Worm (Caenorhabditis elegans): ENCODE measurements around the gene cyc-2.1.
A peak's percentile ranks its signal among the peaks of the same experiment; 100 is the strongest.

The cyc-2.1 gene

ce11 chrIV:4748408-4749105 is at the start of gene cyc-2.1:
cyc-2.1 (minus strand) TSS chrIV:4749012.
- TF ChIP-seq drap-1 (GFP tag; optimal IDR thresholded peaks at IDR 0.05) (peak; percentile 33), unc-39 (tag; optimal IDR thresholded peaks at IDR 0.05) (no peak), flh-1 (GFP tag; optimal IDR thresholded peaks at IDR 0.05) (peak; percentile 4), mep-1 (tag; optimal IDR thresholded peaks at IDR 0.05) (peak; percentile 55), tbx-8 (GFP tag; optimal IDR thresholded peaks at IDR 0.05) (no peak), M03D4.4 (tag; optimal IDR thresholded peaks at IDR 0.05) (peak; percentile 31), nhr-237 (tag; optimal IDR thresholded peaks at IDR 0.05) (peak; percentile 6), mls-2 (tag; optimal IDR thresholded peaks at IDR 0.05) (no peak), lsy-2 (tag; optimal IDR thresholded peaks at IDR 0.05) (peak; percentile 76), ham-2 (GFP tag; optimal IDR thresholded peaks at IDR 0.05) (no peak), pha-4 (tag; optimal IDR thresholded peaks at IDR 0.05) (peak; percentile 22), ceh-43 (GFP tag; optimal IDR thresholded peaks at IDR 0.05) (no peak), sptf-1 (tag; optimal IDR thresholded peaks at IDR 0.05) (peak; percentile 58), bed-3 (GFP tag; optimal IDR thresholded peaks at IDR 0.05) (no peak), ces-1 (GFP tag; optimal IDR thresholded peaks at IDR 0.05) (peak; percentile 22), elt-1 (tag; optimal IDR thresholded peaks at IDR 0.05; ENCODE audit: borderline replicate concordance, insufficient read depth) (no peak), zip-8 (tag; optimal IDR thresholded peaks at IDR 0.05) (peak; percentile 30)

ce11 chrIV:4795111-4795510 is 46.3 kb upstream of the cyc-2.1 start:
- no peak for TF ChIP-seq nhr-76 (tag; optimal IDR thresholded peaks at IDR 0.05)
- TF ChIP-seq mls-2 (tag; optimal IDR thresholded peaks at IDR 0.05) = no peak
- TF ChIP-seq flh-1 (GFP tag; optimal IDR thresholded peaks at IDR 0.05) = no peak
- no peak for TF ChIP-seq zip-8 (tag; optimal IDR thresholded peaks at IDR 0.05)
- no peak for TF ChIP-seq elt-3 (tag; optimal IDR thresholded peaks at IDR 0.05)
- no peak for TF ChIP-seq ces-1 (GFP tag; optimal IDR thresholded peaks at IDR 0.05)
- no peak for TF ChIP-seq lsy-2 (tag; optimal IDR thresholded peaks at IDR 0.05)
- TF ChIP-seq sptf-1 (tag; optimal IDR thresholded peaks at IDR 0.05) = no peak
- TF ChIP-seq nhr-28 (tag; optimal IDR thresholded peaks at IDR 0.05) = no peak
- TF ChIP-seq ceh-83 (GFP tag; optimal IDR thresholded peaks at IDR 0.05) = no peak
- no peak for TF ChIP-seq ceh-39 (tag; optimal IDR thresholded peaks at IDR 0.05)
- TF ChIP-seq nhr-2 (tag; optimal IDR thresholded peaks at IDR 0.05) = no peak
- TF ChIP-seq cnd-1 (tag; optimal IDR thresholded peaks at IDR 0.05) = no peak
- no peak for TF ChIP-seq mab-5 (tag; optimal IDR thresholded peaks at IDR 0.05)
- TF ChIP-seq nhr-12 (tag; optimal IDR thresholded peaks at IDR 0.05) = no peak
- no peak for TF ChIP-seq hlh-1 (tag; optimal IDR thresholded peaks at IDR 0.05)
- TF ChIP-seq snpc-4 (tag; optimal IDR thresholded peaks at IDR 0.05) = no peak

ce11 chrIV:4789445-4789844 is 40.6 kb upstream of the cyc-2.1 start, which contains the start of gene R11E3.1:
R11E3.1 (plus strand) TSS chrIV:4789745.
- TF ChIP-seq hlh-1 (tag; optimal IDR thresholded peaks at IDR 0.05) = no peak
- TF ChIP-seq mep-1 (tag; optimal IDR thresholded peaks at IDR 0.05) = no peak
- TF ChIP-seq nhr-76 (tag; optimal IDR thresholded peaks at IDR 0.05) = no peak
- no peak for TF ChIP-seq nhr-237 (tag; optimal IDR thresholded peaks at IDR 0.05)
- TF ChIP-seq nhr-2 (tag; optimal IDR thresholded peaks at IDR 0.05) = no peak

ce11 chrIV:4788332-4788731 is 39.5 kb upstream of the cyc-2.1 start, which contains the start of gene nhr-104:
nhr-104 (minus strand) TSS chrIV:4788692.
- TF ChIP-seq unc-39 (tag; optimal IDR thresholded peaks at IDR 0.05) = no peak
- peak; percentile 22 for TF ChIP-seq nhr-237 (tag; optimal IDR thresholded peaks at IDR 0.05)

ce11 chrIV:4784687-4785086 is 35.9 kb upstream of the cyc-2.1 start:
- peak; percentile 60 for TF ChIP-seq cnd-1 (tag; optimal IDR thresholded peaks at IDR 0.05)
- TF ChIP-seq sptf-1 (tag; optimal IDR thresholded peaks at IDR 0.05) = peak; percentile 35
- peak; percentile 22 for TF ChIP-seq M03D4.4 (tag; optimal IDR thresholded peaks at IDR 0.05)

- no peak for TF ChIP-seq ceh-83 (GFP tag; optimal IDR thresholded peaks at IDR 0.05)
- no peak for TF ChIP-seq nhr-28 (tag; optimal IDR thresholded peaks at IDR 0.05)
- TF ChIP-seq unc-120 (tag; optimal IDR thresholded peaks at IDR 0.05; ENCODE audit: poor library complexity, severe bottlenecking) = peak; percentile 57
- TF ChIP-seq zip-8 (tag; optimal IDR thresholded peaks at IDR 0.05) = no peak
- TF ChIP-seq lin-32 (GFP tag; optimal IDR thresholded peaks at IDR 0.05) = no peak
- TF ChIP-seq cnd-1 (tag; optimal IDR thresholded peaks at IDR 0.05) = peak; percentile 42
- no peak for TF ChIP-seq elt-3 (tag; optimal IDR thresholded peaks at IDR 0.05)
- no peak for TF ChIP-seq mab-5 (tag; optimal IDR thresholded peaks at IDR 0.05)
- no peak for TF ChIP-seq ces-1 (GFP tag; optimal IDR thresholded peaks at IDR 0.05)
- TF ChIP-seq lin-13 (tag; optimal IDR thresholded peaks at IDR 0.05) = no peak
- no peak for TF ChIP-seq ceh-43 (GFP tag; optimal IDR thresholded peaks at IDR 0.05)
- no peak for TF ChIP-seq blmp-1 (tag; optimal IDR thresholded peaks at IDR 0.05)
- peak; percentile 36 for TF ChIP-seq mls-2 (tag; optimal IDR thresholded peaks at IDR 0.05)
- TF ChIP-seq mep-1 (tag; optimal IDR thresholded peaks at IDR 0.05) = no peak
- TF ChIP-seq ztf-11 (tag; optimal IDR thresholded peaks at IDR 0.05) = peak; percentile 19
- TF ChIP-seq unc-39 (tag; optimal IDR thresholded peaks at IDR 0.05) = no peak
- TF ChIP-seq elt-1 (tag; optimal IDR thresholded peaks at IDR 0.05; ENCODE audit: borderline replicate concordance, insufficient read depth) = no peak
- TF ChIP-seq M03D4.4 (tag; optimal IDR thresholded peaks at IDR 0.05) = no peak
- TF ChIP-seq sptf-1 (tag; optimal IDR thresholded peaks at IDR 0.05) = peak; percentile 55
- TF ChIP-seq hlh-1 (tag; optimal IDR thresholded peaks at IDR 0.05) = peak; percentile 73
- peak; percentile 75 for TF ChIP-seq nhr-2 (tag; optimal IDR thresholded peaks at IDR 0.05)
Measured at ce11 chrIV:4781123-4781522, 32.3 kb upstream of the cyc-2.1 start.

All from whole organism, mixed stage, embryonic.